Worm (Caenorhabditis elegans) whole organism, L2 larva: ENCODE results near the gene ced-2.

ENCODE experiments used
- F13H6.1 ChIP-seq: sonication (generic microtip); optimal IDR thresholded peaks from 2 replicates; lab custom pipeline; 2016; ENCODE audit warnings: missing genetic modification characterization, missing compliant biosample characterization
- R02D3.7 ChIP-seq: fragments of 150-350 bp; optimal IDR thresholded peaks from 2 replicates; lab custom pipeline; 2014; ENCODE audit warnings: missing biosample characterization, missing genetic modification characterization
- ceh-16 ChIP-seq: fragments of 150-350 bp; optimal IDR thresholded peaks from 2 replicates; lab custom pipeline; 2014; ENCODE audit warnings: missing biosample characterization, missing genetic modification characterization
- mab-5 ChIP-seq: fragments of 150-350 bp; optimal IDR thresholded peaks from 2 replicates; lab custom pipeline; 2014; ENCODE audit warnings: missing biosample characterization, missing genetic modification characterization

- no peak for TF ChIP-seq mab-5
- TF ChIP-seq R02D3.7 (tag; lab: Kevin White, UChicago) = no peak
- TF ChIP-seq ceh-16 (tag; lab: Kevin White, UChicago) = no peak
- TF ChIP-seq F13H6.1 (tag; lab: Kevin White, UChicago) = no peak
Observed at ce11 chrIV:1550131-1550530, 47.0 kb upstream of the ced-2 start, which contains the start of gene C34H4.5.
